Fruit fly (Drosophila melanogaster) whole organism, embryonic: ENCODE measurements around the gene CG17230.
A peak's percentile ranks its signal among the peaks of the same experiment; 100 is the strongest.

Experiments
- Atf6 ChIP-seq: fragments of 200-800 bp; sonication (Bioruptor generic); IDR thresholded peaks from 2 replicates; pipeline ENCODE4 v1.3.6; 2022; ENCODE audit warnings: missing biosample characterization, missing genetic modification characterization
- BEAF-32 ChIP-seq: fragments of 200-800 bp; sonication (Bioruptor generic); optimal IDR thresholded peaks from 3 replicates; lab custom pipeline; 2017; ENCODE audit warnings: missing biosample characterization, missing genetic modification characterization, mild to moderate bottlenecking, moderate library complexity, missing genetic modification reagents
- CG1233 ChIP-seq: fragments of 200-800 bp; sonication (Bioruptor generic); optimal IDR thresholded peaks from 4 replicates; lab custom pipeline; 2018; ENCODE audit warnings: missing biosample characterization, mild to moderate bottlenecking, missing genetic modification characterization
- CG14667 ChIP-seq: fragments of 200-800 bp; sonication (Bioruptor generic); IDR thresholded peaks from 2 replicates; pipeline ENCODE4 v1.3.6; 2022; ENCODE audit warnings: missing biosample characterization, missing genetic modification characterization
- CG14710 ChIP-seq: fragments of 200-800 bp; sonication (Bioruptor generic); optimal IDR thresholded peaks from 3 replicates; lab custom pipeline; 2019; ENCODE audit warnings: missing biosample characterization, mild to moderate bottlenecking, missing genetic modification characterization, moderate library complexity
- CG14965 ChIP-seq: fragments of 200-800 bp; sonication (Bioruptor generic); optimal IDR thresholded peaks from 2 replicates; lab custom pipeline; 2016; ENCODE audit warnings: missing biosample characterization, missing genetic modification characterization, borderline replicate concordance
- CG15011 ChIP-seq: fragments of 200-800 bp; sonication (Bioruptor generic); optimal IDR thresholded peaks from 3 replicates; lab custom pipeline; 2018; ENCODE audit warnings: missing biosample characterization, mild to moderate bottlenecking, missing genetic modification characterization
- CG17328 ChIP-seq: fragments of 200-800 bp; sonication (Bioruptor generic); IDR thresholded peaks from 2 replicates; pipeline ENCODE4 v1.3.6; 2022; ENCODE audit warnings: missing biosample characterization, missing genetic modification characterization
- CG17359 ChIP-seq: fragments of 200-800 bp; sonication (Bioruptor generic); optimal IDR thresholded peaks from 3 replicates; lab custom pipeline; 2018; ENCODE audit warnings: missing biosample characterization, mild to moderate bottlenecking, missing genetic modification characterization, moderate library complexity
- CG17612 ChIP-seq: fragments of 200-800 bp; sonication (Bioruptor generic); IDR thresholded peaks from 2 replicates; pipeline ENCODE4 v1.3.6; 2022; ENCODE audit warnings: missing biosample characterization, missing genetic modification characterization
- CG18619 ChIP-seq: fragments of 200-800 bp; sonication (Bioruptor generic); optimal IDR thresholded peaks from 3 replicates; lab custom pipeline; 2017; ENCODE audit warnings: missing biosample characterization, mild to moderate bottlenecking, missing genetic modification characterization
- CG31365 ChIP-seq: fragments of 200-800 bp; sonication (Bioruptor generic); optimal IDR thresholded peaks from 2 replicates; lab custom pipeline; 2018; ENCODE audit warnings: missing biosample characterization, mild to moderate bottlenecking, missing genetic modification characterization
- CG32772 ChIP-seq: fragments of 200-800 bp; sonication (Bioruptor generic); IDR thresholded peaks from 2 replicates; pipeline ENCODE4 v1.3.6; 2022; ENCODE audit warnings: missing biosample characterization, missing genetic modification characterization
- CG4360 ChIP-seq: fragments of 200-800 bp; sonication (Bioruptor generic); IDR thresholded peaks from 2 replicates; pipeline ENCODE4 v1.3.6; 2022; ENCODE audit warnings: missing biosample characterization, missing genetic modification characterization
- CG6854 ChIP-seq: fragments of 200-800 bp; sonication (Bioruptor generic); optimal IDR thresholded peaks from 3 replicates; lab custom pipeline; 2017; ENCODE audit warnings: missing biosample characterization, mild to moderate bottlenecking, missing genetic modification characterization
- CG8290 ChIP-seq, 3 experiments: fragments of 200-800 bp; sonication (Bioruptor generic); optimal IDR thresholded peaks; 2 replicates each; lab custom pipeline; 2016 to 2019; ENCODE audit warnings: missing biosample characterization in 3 of 3, missing genetic modification characterization in 3 of 3, mild to moderate bottlenecking in 2 of 3, moderate library complexity in 1 of 3
- CG9876 ChIP-seq: fragments of 200-800 bp; sonication (Bioruptor generic); optimal IDR thresholded peaks from 2 replicates; lab custom pipeline; 2016; ENCODE audit warnings: missing biosample characterization, missing genetic modification characterization
- CrebB ChIP-seq: fragments of 200-800 bp; sonication (Bioruptor generic); optimal IDR thresholded peaks from 3 replicates; lab custom pipeline; 2018; ENCODE audit warnings: missing biosample characterization, mild to moderate bottlenecking, missing genetic modification characterization
- D ChIP-seq, 2 experiments: fragments of 200-800 bp in 1 of 2; fragments of >200 bp in 1 of 2; sonication (Bioruptor generic) in 1 of 2; optimal IDR thresholded peaks; 2 replicates in 1 of 2; 3 replicates in 1 of 2; lab custom pipeline; 2017; ENCODE audit warnings: mild to moderate bottlenecking in 1 of 2, missing biosample characterization in 1 of 2, missing genetic modification characterization in 1 of 2, missing genetic modification reagents in 1 of 2
- Dp ChIP-seq: fragments of 200-800 bp; sonication (Bioruptor generic); optimal IDR thresholded peaks from 2 replicates; lab custom pipeline; 2018; ENCODE audit warnings: missing biosample characterization, mild to moderate bottlenecking, missing genetic modification characterization, moderate library complexity
- Fer1 ChIP-seq: fragments of 200-800 bp; sonication (Bioruptor generic); optimal IDR thresholded peaks from 2 replicates; lab custom pipeline; 2017; ENCODE audit warnings: missing biosample characterization, mild to moderate bottlenecking, missing genetic modification characterization
- Hmr ChIP-seq: fragments of 200-800 bp; sonication (Bioruptor generic); optimal IDR thresholded peaks from 3 replicates; lab custom pipeline; 2017; ENCODE audit warnings: mild to moderate bottlenecking, missing biosample characterization, missing genetic modification reagents, missing genetic modification characterization
- Hr39 ChIP-seq: fragments of >200 bp; optimal IDR thresholded peaks from 2 replicates; lab custom pipeline; 2017
- Hr51 ChIP-seq, 2 experiments: fragments of 200-800 bp; sonication (Bioruptor generic); optimal IDR thresholded peaks; 2 replicates in 1 of 2; 3 replicates in 1 of 2; lab custom pipeline; 2016 to 2018; ENCODE audit warnings: missing biosample characterization in 2 of 2, missing genetic modification characterization in 2 of 2, mild to moderate bottlenecking in 1 of 2, moderate library complexity in 1 of 2
- Meics ChIP-seq: fragments of 200-800 bp; sonication (Bioruptor generic); optimal IDR thresholded peaks from 2 replicates; lab custom pipeline; 2017; ENCODE audit warnings: missing biosample characterization, mild to moderate bottlenecking, missing genetic modification characterization
- Mrtf ChIP-seq: fragments of 200-800 bp; sonication (Bioruptor generic); IDR thresholded peaks from 3 replicates; pipeline ENCODE4 v1.3.6; 2022; ENCODE audit warnings: missing biosample characterization, missing genetic modification characterization
- Optix ChIP-seq: fragments of 200-800 bp; sonication (Bioruptor generic); IDR thresholded peaks from 3 replicates; pipeline ENCODE4 v1.3.6; 2022; ENCODE audit warnings: missing biosample characterization, missing genetic modification characterization
- Tbp ChIP-seq: fragments of >200 bp; optimal IDR thresholded peaks from 2 replicates; lab custom pipeline; 2018; ENCODE audit warnings: missing biosample characterization, missing genetic modification characterization
- ap ChIP-seq: fragments of 200-800 bp; sonication (Bioruptor generic); IDR thresholded peaks from 2 replicates; pipeline ENCODE4 v1.3.6; 2022; ENCODE audit warnings: missing biosample characterization, missing genetic modification characterization
- bsh ChIP-seq, 2 experiments: fragments of 200-800 bp; sonication (Bioruptor generic); optimal IDR thresholded peaks; 2 replicates each; lab custom pipeline; 2017 to 2018; ENCODE audit warnings: mild to moderate bottlenecking in 2 of 2, missing biosample characterization in 2 of 2, missing genetic modification characterization in 2 of 2, moderate library complexity in 1 of 2
- cas ChIP-seq: fragments of 200-800 bp; sonication (Bioruptor generic); IDR thresholded peaks from 2 replicates; pipeline ENCODE4 v1.3.6; 2022; ENCODE audit warnings: missing biosample characterization, missing genetic modification characterization
- chn ChIP-seq: fragments of 200-800 bp; sonication (Bioruptor generic); optimal IDR thresholded peaks from 2 replicates; lab custom pipeline; 2016; ENCODE audit warnings: missing biosample characterization, missing genetic modification characterization
- dan ChIP-seq: fragments of 200-800 bp; sonication (Bioruptor generic); IDR thresholded peaks from 2 replicates; pipeline ENCODE4 v1.3.6; 2022; ENCODE audit warnings: missing biosample characterization, missing genetic modification characterization
- ewg ChIP-seq: fragments of 200-800 bp; sonication (Bioruptor generic); optimal IDR thresholded peaks from 3 replicates; lab custom pipeline; 2017; ENCODE audit warnings: mild to moderate bottlenecking, missing biosample characterization, missing genetic modification reagents, missing genetic modification characterization
- gem ChIP-seq: fragments of 200-800 bp; sonication (Bioruptor generic); optimal IDR thresholded peaks from 2 replicates; lab custom pipeline; 2019; ENCODE audit warnings: missing biosample characterization, mild to moderate bottlenecking, missing genetic modification characterization, moderate library complexity
- h ChIP-seq: fragments of >200 bp; optimal IDR thresholded peaks from 2 replicates; lab custom pipeline; 2017
- ken ChIP-seq: fragments of 200-800 bp; sonication (Bioruptor generic); IDR thresholded peaks from 3 replicates; pipeline ENCODE4 v1.3.6; 2022; ENCODE audit warnings: missing biosample characterization, missing genetic modification characterization
- nerfin-2 ChIP-seq: fragments of 200-800 bp; sonication (Bioruptor generic); IDR thresholded peaks from 2 replicates; pipeline ENCODE4 v1.3.6; 2022; ENCODE audit warnings: missing biosample characterization, missing genetic modification characterization; ENCODE audit not compliant: partially characterized antibody
- nmo ChIP-seq: fragments of 200-800 bp; sonication (Bioruptor generic); optimal IDR thresholded peaks from 2 replicates; lab custom pipeline; 2018; ENCODE audit warnings: missing biosample characterization, mild to moderate bottlenecking, missing genetic modification characterization, moderate library complexity
- nom ChIP-seq: fragments of 200-800 bp; sonication (Bioruptor generic); optimal IDR thresholded peaks from 2 replicates; lab custom pipeline; 2017; ENCODE audit warnings: missing biosample characterization, missing genetic modification characterization, mild to moderate bottlenecking, moderate library complexity, missing genetic modification reagents
- org-1 ChIP-seq: fragments of 200-800 bp; sonication (Bioruptor generic); optimal IDR thresholded peaks from 2 replicates; lab custom pipeline; 2017; ENCODE audit warnings: missing biosample characterization, missing genetic modification characterization
- otp ChIP-seq: fragments of 200-800 bp; sonication (Bioruptor generic); IDR thresholded peaks from 3 replicates; pipeline ENCODE4, ENCODE4 v1.3.6; 2022; ENCODE audit warnings: missing biosample characterization, missing genetic modification characterization
- pnt ChIP-seq: fragments of 200-800 bp; sonication (Bioruptor generic); optimal IDR thresholded peaks from 3 replicates; lab custom pipeline; 2016; ENCODE audit warnings: missing biosample characterization, missing genetic modification characterization
- sc ChIP-seq, 3 experiments: fragments of >200 bp in 2 of 3; fragments of 200-800 bp in 1 of 3; sonication (Bioruptor generic) in 1 of 3; optimal IDR thresholded peaks; 2 replicates in 2 of 3; 3 replicates in 1 of 3; lab custom pipeline; 2017; ENCODE audit warnings: mild to moderate bottlenecking in 1 of 3, missing biosample characterization in 1 of 3, missing genetic modification characterization in 1 of 3, missing genetic modification reagents in 1 of 3
- sqz ChIP-seq: fragments of 200-800 bp; sonication (Bioruptor generic); optimal IDR thresholded peaks from 3 replicates; lab custom pipeline; 2018; ENCODE audit warnings: missing biosample characterization, mild to moderate bottlenecking, missing genetic modification characterization
- twi ChIP-seq: fragments of 200-800 bp; optimal IDR thresholded peaks from 2 replicates; lab custom pipeline; 2019; ENCODE audit warnings: missing biosample characterization, mild to moderate bottlenecking, missing genetic modification characterization, moderate library complexity
- z ChIP-seq: fragments of 200-800 bp; sonication (Bioruptor generic); IDR thresholded peaks from 3 replicates; pipeline ENCODE4 v1.3.6; 2022; ENCODE audit warnings: missing biosample characterization, missing genetic modification characterization
- zen ChIP-seq: fragments of 200-800 bp; sonication (Bioruptor generic); optimal IDR thresholded peaks from 3 replicates; lab custom pipeline; 2018; ENCODE audit warnings: missing biosample characterization, mild to moderate bottlenecking, missing genetic modification characterization, moderate library complexity
- zen2 ChIP-seq: fragments of 200-800 bp; sonication (Bioruptor generic); IDR thresholded peaks from 3 replicates; pipeline ENCODE4 v1.3.6; 2022; ENCODE audit warnings: missing biosample characterization, missing genetic modification characterization; ENCODE audit not compliant: partially characterized antibody

Gene CG17230

dm6 chr3R:11431395-11431977 is 6.1 kb upstream of the CG17230 start, which contains the start of the genes RpL24-like and CG5276 (continued):
- no peak for TF ChIP-seq CG18619 (GFP tag; lab: Kevin White, UChicago)
- no peak for TF ChIP-seq bsh (GFP tag; optimal IDR thresholded peaks at IDR 0.05; lab: Kevin White, UChicago)
- TF ChIP-seq CG17612, result no peak
- peak; percentile 77 for TF ChIP-seq BEAF-32 (GFP tag; lab: Kevin White, UChicago)
- TF ChIP-seq sc (optimal IDR thresholded peaks at IDR 0.05; lab: Kevin White, UChicago), result no peak
- TF ChIP-seq sc (GFP tag; optimal IDR thresholded peaks at IDR 0.05; lab: Kevin White, UChicago), result no peak
- TF ChIP-seq cas (GFP tag; lab: Robert Waterston, UW), result no peak
- no peak for TF ChIP-seq CG32772
- no peak for TF ChIP-seq z
- no peak for TF ChIP-seq pnt (GFP tag; lab: Kevin White, UChicago)
- no peak for TF ChIP-seq CG4360 (GFP tag; lab: Robert Waterston, UW)
- TF ChIP-seq Atf6 (GFP tag; lab: Robert Waterston, UW), result no peak
- no peak for TF ChIP-seq CG31365
- no peak for TF ChIP-seq chn
- TF ChIP-seq CG6854 (GFP tag; lab: Kevin White, UChicago), result no peak
- peak; percentile 60 for TF ChIP-seq twi (tag; lab: Kevin White, UChicago)
- TF ChIP-seq Hr39 (lab: Kevin White, UChicago), result no peak
- TF ChIP-seq nom (GFP tag; lab: Kevin White, UChicago), result no peak
- peak; percentile 98 for TF ChIP-seq ewg (GFP tag; lab: Kevin White, UChicago)
- TF ChIP-seq sqz (GFP tag; lab: Kevin White, UChicago), result no peak
- peak; percentile 90 for TF ChIP-seq D (optimal IDR thresholded peaks at IDR 0.05; lab: Kevin White, UChicago)
- no peak for TF ChIP-seq D (GFP tag; optimal IDR thresholded peaks at IDR 0.05; lab: Kevin White, UChicago)
- TF ChIP-seq Fer1, result peak; percentile 16
- TF ChIP-seq otp (GFP tag; lab: Robert Waterston, UW), result no peak
- no peak for TF ChIP-seq Optix
- TF ChIP-seq Mrtf, result no peak
- TF ChIP-seq Meics (GFP tag; lab: Kevin White, UChicago), result no peak
- TF ChIP-seq nmo (GFP tag; lab: Kevin White, UChicago), result peak; percentile 80
- no peak for TF ChIP-seq CG8290 (GFP tag; optimal IDR thresholded peaks at IDR 0.05; lab: Kevin White, UChicago)
- TF ChIP-seq CG8290 (tag; optimal IDR thresholded peaks at IDR 0.05; lab: Kevin White, UChicago), result no peak
- TF ChIP-seq Dp (GFP tag; lab: Kevin White, UChicago), result peak; percentile 41
- no peak for TF ChIP-seq dan
- TF ChIP-seq CG9876 (GFP tag; lab: Kevin White, UChicago), result no peak
- TF ChIP-seq CG15011 (GFP tag; lab: Kevin White, UChicago), result no peak
- no peak for TF ChIP-seq Hr51 (GFP tag; optimal IDR thresholded peaks at IDR 0.05; lab: Kevin White, UChicago)
- TF ChIP-seq CG14965 (GFP tag; lab: Kevin White, UChicago), result no peak
- TF ChIP-seq h (lab: Kevin White, UChicago), result no peak
- TF ChIP-seq CG14710 (tag; lab: Kevin White, UChicago), result peak; percentile 80
- no peak for TF ChIP-seq zen2 (GFP tag; lab: Robert Waterston, UW)
- no peak for TF ChIP-seq CG14667 (GFP tag; lab: Robert Waterston, UW)
- peak; percentile 48 for TF ChIP-seq zen (tag; lab: Kevin White, UChicago)
- TF ChIP-seq Tbp (GFP tag; lab: Kevin White, UChicago), result peak; percentile 76
- TF ChIP-seq CG17328 (GFP tag; lab: Robert Waterston, UW), result no peak
- TF ChIP-seq ap (GFP tag; lab: Robert Waterston, UW), result no peak
- peak; percentile 26 for TF ChIP-seq CrebB (tag; lab: Kevin White, UChicago)
- peak; percentile 35 for TF ChIP-seq CG1233
- no peak for TF ChIP-seq org-1 (GFP tag; lab: Kevin White, UChicago)
- TF ChIP-seq nerfin-2 (GFP tag; lab: Robert Waterston, UW), result no peak
- no peak for TF ChIP-seq gem (tag; lab: Kevin White, UChicago)
- TF ChIP-seq Hmr, result no peak
- no peak for TF ChIP-seq CG17359 (tag; lab: Kevin White, UChicago)
- TF ChIP-seq ken (GFP tag; lab: Robert Waterston, UW), result no peak
